Worm (Caenorhabditis elegans) whole organism, L4 larva: ENCODE results near the gene algn-13.

Experiments
- F10B5.3 ChIP-seq: sonication (generic microtip); optimal IDR thresholded peaks from 2 replicates; lab custom pipeline; 2016; ENCODE audit warnings: mild to moderate bottlenecking, missing genetic modification characterization, missing compliant biosample characterization
- T20F7.1 ChIP-seq: fragments of 200-800 bp; sonication (Bioruptor generic); optimal IDR thresholded peaks from 2 replicates; lab custom pipeline; 2018; ENCODE audit warnings: mild to moderate bottlenecking, missing genetic modification characterization, missing compliant biosample characterization
- ZK546.5 ChIP-seq, 2 experiments: sonication (generic microtip); optimal IDR thresholded peaks; 2 replicates each; lab custom pipeline; 2017; ENCODE audit warnings: missing biosample characterization in 2 of 2, missing genetic modification characterization in 2 of 2
- ceh-82 ChIP-seq: sonication (generic microtip); optimal IDR thresholded peaks from 2 replicates; lab custom pipeline; 2017; ENCODE audit warnings: missing biosample characterization, missing genetic modification characterization
- duxl-1 ChIP-seq: sonication (generic microtip); optimal IDR thresholded peaks from 2 replicates; lab custom pipeline; 2016; ENCODE audit warnings: mild to moderate bottlenecking, missing genetic modification characterization, moderate library complexity, missing compliant biosample characterization; ENCODE audit not compliant: poor library complexity
- nhr-111 ChIP-seq: fragments of 200-800 bp; sonication (Bioruptor generic); optimal IDR thresholded peaks from 2 replicates; lab custom pipeline; 2018; ENCODE audit warnings: mild to moderate bottlenecking, missing genetic modification characterization, missing compliant biosample characterization
- nhr-25 ChIP-seq: sonication (generic microtip); optimal IDR thresholded peaks from 2 replicates; lab custom pipeline; 2017; ENCODE audit warnings: missing genetic modification characterization, mild to moderate bottlenecking, missing compliant biosample characterization, antibody characterized with exemption, moderate library complexity, borderline replicate concordance; ENCODE audit not compliant: insufficient read depth
- rbr-2 ChIP-seq: sonication (generic microtip); optimal IDR thresholded peaks from 2 replicates; lab custom pipeline; 2016; ENCODE audit warnings: missing genotype, missing genetic modification characterization, missing compliant biosample characterization

ce11 chrV:13953191-13953590 is 8.6 kb downstream of the algn-13 start, which contains the start of gene R10D12.8:
- TF ChIP-seq rbr-2 (no peak), nhr-25 (tag; lab: Kevin White, UChicago) (no peak), ceh-82 (tag; lab: Kevin White, UChicago) (no peak), F10B5.3 (no peak), duxl-1 (tag; lab: Kevin White, UChicago) (no peak), ZK546.5 (tag; optimal IDR thresholded peaks at IDR 0.05; lab: Kevin White, UChicago) (no peak), T20F7.1 (GFP tag; lab: Kevin White, UChicago) (no peak), nhr-111 (GFP tag; lab: Kevin White, UChicago) (no peak)
